Fruit fly (Drosophila melanogaster): ENCODE data around the gene Orc5.
A peak's percentile ranks its signal among the peaks of the same experiment; 100 is the strongest.

Gene Orc5

DNA sequence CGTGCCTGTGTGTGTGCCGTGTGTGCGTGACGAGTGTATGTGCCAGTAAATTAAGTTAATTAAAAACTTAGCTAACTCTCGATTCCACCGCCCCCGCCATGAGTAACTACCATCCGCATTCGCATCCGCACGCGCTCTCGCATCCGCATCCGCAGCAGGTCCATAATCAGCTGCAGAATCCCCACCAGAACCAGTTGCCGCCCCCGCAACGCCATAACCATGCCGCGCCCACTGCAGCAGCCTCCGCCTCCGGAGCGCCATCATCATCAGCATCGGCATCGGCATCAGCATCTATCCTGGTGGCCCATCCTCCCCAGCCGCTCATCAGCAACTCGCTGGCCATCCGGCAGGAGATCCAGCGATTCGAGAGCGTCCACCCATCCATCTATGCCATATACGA, 6.3 kb downstream of the Orc5 start (continued):
- TF ChIP-seq CG14050 (GFP tag; IDR thresholded peaks at IDR 0.05) = no peak
- TF ChIP-seq pros (GFP tag; optimal IDR thresholded peaks at IDR 0.05) = no peak
- no peak for TF ChIP-seq HLHmδ (GFP tag; optimal IDR thresholded peaks at IDR 0.05)
- TF ChIP-seq CG17829 (tag; optimal IDR thresholded peaks at IDR 0.05) = no peak
- no peak for TF ChIP-seq BEAF-32 (GFP tag; optimal IDR thresholded peaks at IDR 0.05)
- TF ChIP-seq TFAM (GFP tag; optimal IDR thresholded peaks at IDR 0.05) = no peak
- no peak for TF ChIP-seq CG6254 (GFP tag; optimal IDR thresholded peaks at IDR 0.05)
- no peak for TF ChIP-seq CrebB (tag; optimal IDR thresholded peaks at IDR 0.05)
- no peak for TF ChIP-seq CG7786 (GFP tag; optimal IDR thresholded peaks at IDR 0.05)
- no peak for TF ChIP-seq lab (GFP tag; optimal IDR thresholded peaks at IDR 0.05)
- TF ChIP-seq mld (GFP tag; IDR thresholded peaks at IDR 0.05; ENCODE audit: partially characterized antibody) = peak; percentile 50; the same call in 1 of the 3 replicates
- TF ChIP-seq prd (optimal IDR thresholded peaks at IDR 0.05) = no peak
- TF ChIP-seq prd (GFP tag; IDR thresholded peaks at IDR 0.05) = no peak
- no peak for TF ChIP-seq CG14441 (GFP tag; IDR thresholded peaks at IDR 0.05)
- no peak for TF ChIP-seq CG30020 (tag; optimal IDR thresholded peaks at IDR 0.05)
- TF ChIP-seq btn (GFP tag; optimal IDR thresholded peaks at IDR 0.05) = no peak
- no peak for TF ChIP-seq Opbp (GFP tag; IDR thresholded peaks at IDR 0.05; ENCODE audit: partially characterized antibody)
- no peak for TF ChIP-seq CG2875 (GFP tag; optimal IDR thresholded peaks at IDR 0.05)
- no peak for TF ChIP-seq onecut (GFP tag; IDR thresholded peaks at IDR 0.05)
- no peak for TF ChIP-seq MTF-1 (GFP tag; optimal IDR thresholded peaks at IDR 0.05; ENCODE audit: borderline replicate concordance)
- TF ChIP-seq H2.0 (GFP tag; IDR thresholded peaks at IDR 0.05) = no peak
- no peak for TF ChIP-seq CG4820 (GFP tag; optimal IDR thresholded peaks at IDR 0.05)
- no peak for TF ChIP-seq Scr (GFP tag; IDR thresholded peaks at IDR 0.05; ENCODE audit: partially characterized antibody)
- TF ChIP-seq Bteb2 (GFP tag; optimal IDR thresholded peaks at IDR 0.05) = no peak
- TF ChIP-seq bsh (GFP tag; optimal IDR thresholded peaks at IDR 0.05) = no peak
- no peak for TF ChIP-seq Lpt (GFP tag; optimal IDR thresholded peaks at IDR 0.05)
- TF ChIP-seq Gug (GFP tag; IDR thresholded peaks at IDR 0.05) = no peak
- 0 out of 3 replicates have a peak, but pooled peaks have one; percentile 9 for TF ChIP-seq Dbx (GFP tag; IDR thresholded peaks at IDR 0.05)
- no peak for TF ChIP-seq zen (tag; optimal IDR thresholded peaks at IDR 0.05)
- TF ChIP-seq CG2120 (GFP tag; optimal IDR thresholded peaks at IDR 0.05) = no peak
- TF ChIP-seq CG10543 (GFP tag; optimal IDR thresholded peaks at IDR 0.05) = no peak
- 0 out of 2 replicates have a peak, but pooled peaks have one; percentile 31 for TF ChIP-seq chm (GFP tag; IDR thresholded peaks at IDR 0.05)
- TF ChIP-seq crol (GFP tag; IDR thresholded peaks at IDR 0.05) = 0 out of 2 replicates have a peak, but pooled peaks have one; percentile 9
- TF ChIP-seq CG11456 (GFP tag; IDR thresholded peaks at IDR 0.05) = peak; percentile 61; the same call in 1 of the 3 replicates
- TF ChIP-seq CG9817 (tag; optimal IDR thresholded peaks at IDR 0.05) = no peak
- TF ChIP-seq CG8765 (GFP tag; IDR thresholded peaks at IDR 0.05) = 0 out of 2 replicates have a peak, but pooled peaks have one; percentile 15
- no peak for TF ChIP-seq Lim3 (GFP tag; IDR thresholded peaks at IDR 0.05)
- TF ChIP-seq jumu (GFP tag; optimal IDR thresholded peaks at IDR 0.05) = no peak
- TF ChIP-seq HLH54F (GFP tag; optimal IDR thresholded peaks at IDR 0.05) = no peak
- TF ChIP-seq gcm (GFP tag; optimal IDR thresholded peaks at IDR 0.05) = no peak
- 0 out of 2 replicates have a peak, but pooled peaks have one; percentile 13 for TF ChIP-seq Doc2 (GFP tag; IDR thresholded peaks at IDR 0.05)
- TF ChIP-seq grau (tag; optimal IDR thresholded peaks at IDR 0.05) = no peak
- no peak for TF ChIP-seq Dfd (GFP tag; optimal IDR thresholded peaks at IDR 0.05)
- TF ChIP-seq CG2116 (GFP tag; optimal IDR thresholded peaks at IDR 0.05) = no peak
- 0 out of 2 replicates have a peak, but pooled peaks have one; percentile 7 for TF ChIP-seq Rfx (GFP tag; IDR thresholded peaks at IDR 0.05)
- TF ChIP-seq rib (GFP tag; IDR thresholded peaks at IDR 0.05) = no peak
- TF ChIP-seq bowl (GFP tag; IDR thresholded peaks at IDR 0.05) = no peak

All from whole organism, embryonic.